Fruit fly (Drosophila melanogaster) whole organism, embryonic: ENCODE results near the gene Ir7g.

Experiments used
- Antp ChIP-seq: fragments of 200-800 bp; sonication (Bioruptor generic); optimal IDR thresholded peaks from 3 replicates; lab custom pipeline; 2016; ENCODE audit warnings: missing biosample characterization, missing genetic modification characterization
- Bdp1 ChIP-seq: fragments of 200-800 bp; sonication (Bioruptor generic); optimal IDR thresholded peaks from 3 replicates; lab custom pipeline; 2016; ENCODE audit warnings: missing biosample characterization, missing genetic modification characterization
- CG10959 ChIP-seq: fragments of 200-800 bp; sonication (Bioruptor generic); IDR thresholded peaks from 2 replicates; pipeline ENCODE4 v1.3.6; 2022; ENCODE audit warnings: missing biosample characterization, missing genetic modification characterization
- CG11723 ChIP-seq: fragments of 200-800 bp; sonication (Bioruptor generic); optimal IDR thresholded peaks from 2 replicates; lab custom pipeline; 2017; ENCODE audit warnings: missing biosample characterization, mild to moderate bottlenecking, missing genetic modification characterization
- CG12391 ChIP-seq: fragments of 200-800 bp; sonication (Bioruptor generic); optimal IDR thresholded peaks from 3 replicates; lab custom pipeline; 2018; ENCODE audit warnings: missing biosample characterization, mild to moderate bottlenecking, missing genetic modification characterization, moderate library complexity
- CG12659 ChIP-seq: fragments of 200-800 bp; sonication (Bioruptor generic); optimal IDR thresholded peaks from 3 replicates; lab custom pipeline; 2017; ENCODE audit warnings: mild to moderate bottlenecking, missing biosample characterization, missing genetic modification reagents, missing genetic modification characterization
- CG13424 ChIP-seq: fragments of 200-800 bp; sonication (Bioruptor generic); optimal IDR thresholded peaks from 2 replicates; lab custom pipeline; 2019; ENCODE audit warnings: missing biosample characterization, mild to moderate bottlenecking, missing genetic modification characterization, moderate library complexity
- CG17568 ChIP-seq: fragments of 200-800 bp; sonication (Bioruptor generic); optimal IDR thresholded peaks from 2 replicates; lab custom pipeline; 2018; ENCODE audit warnings: missing biosample characterization, mild to moderate bottlenecking, missing genetic modification characterization, moderate library complexity
- CG30431 ChIP-seq: fragments of 200-800 bp; sonication (Bioruptor generic); optimal IDR thresholded peaks from 2 replicates; lab custom pipeline; 2017; ENCODE audit warnings: missing biosample characterization, missing genetic modification characterization
- CG31224 ChIP-seq: fragments of 200-800 bp; sonication (Bioruptor generic); IDR thresholded peaks from 2 replicates; pipeline ENCODE4 v1.3.6; 2022; ENCODE audit warnings: missing biosample characterization, missing genetic modification characterization
- CG31441 ChIP-seq: fragments of 200-800 bp; sonication (Bioruptor generic); IDR thresholded peaks from 2 replicates; pipeline ENCODE4 v1.3.6; 2022; ENCODE audit warnings: missing biosample characterization, missing genetic modification characterization
- CG3281 ChIP-seq: fragments of 200-800 bp; sonication (Bioruptor generic); optimal IDR thresholded peaks from 3 replicates; lab custom pipeline; 2017; ENCODE audit warnings: missing biosample characterization, mild to moderate bottlenecking, missing genetic modification characterization
- CG3726 ChIP-seq: fragments of 200-800 bp; sonication (Bioruptor generic); IDR thresholded peaks from 3 replicates; pipeline ENCODE4, ENCODE4 v1.3.6; 2022; ENCODE audit warnings: missing biosample characterization, missing genetic modification characterization
- CG4617 ChIP-seq: fragments of 200-800 bp; sonication (Bioruptor generic); optimal IDR thresholded peaks from 3 replicates; lab custom pipeline; 2016; ENCODE audit warnings: missing biosample characterization, missing genetic modification characterization, borderline replicate concordance
- CG6175 ChIP-seq: fragments of 200-800 bp; sonication (Bioruptor generic); IDR thresholded peaks from 3 replicates; pipeline ENCODE4 v1.3.6; 2022; ENCODE audit warnings: missing biosample characterization, missing genetic modification characterization
- CG6689 ChIP-seq: fragments of 200-800 bp; sonication (Bioruptor generic); IDR thresholded peaks from 2 replicates; pipeline ENCODE4 v1.3.6; 2022; ENCODE audit warnings: missing biosample characterization, missing genetic modification characterization
- Camta ChIP-seq: fragments of 200-800 bp; sonication (Bioruptor generic); optimal IDR thresholded peaks from 2 replicates; lab custom pipeline; 2016; ENCODE audit warnings: missing biosample characterization, missing genetic modification characterization
- CkIIα-i1 ChIP-seq: fragments of 200-800 bp; sonication (Bioruptor generic); IDR thresholded peaks from 2 replicates; pipeline ENCODE4 v1.3.6; 2022; ENCODE audit warnings: missing biosample characterization, missing genetic modification characterization
- CrebB ChIP-seq: fragments of 200-800 bp; sonication (Bioruptor generic); optimal IDR thresholded peaks from 3 replicates; lab custom pipeline; 2018; ENCODE audit warnings: missing biosample characterization, mild to moderate bottlenecking, missing genetic modification characterization
- D19B ChIP-seq: fragments of 200-800 bp; sonication (Bioruptor generic); optimal IDR thresholded peaks from 2 replicates; lab custom pipeline; 2017; ENCODE audit warnings: missing biosample characterization, mild to moderate bottlenecking, missing genetic modification characterization
- Dip2 ChIP-seq: fragments of 200-800 bp; sonication (Bioruptor generic); IDR thresholded peaks from 2 replicates; pipeline ENCODE4 v1.3.6; 2022; ENCODE audit warnings: missing biosample characterization, missing genetic modification characterization
- E2f2 ChIP-seq: fragments of 200-800 bp; sonication (Bioruptor generic); IDR thresholded peaks from 2 replicates; pipeline ENCODE4 v1.3.6; 2022; ENCODE audit warnings: missing biosample characterization, missing genetic modification characterization
- Eip74EF ChIP-seq, 2 experiments: fragments of 200-800 bp in 1 of 2; fragments of >200 bp in 1 of 2; sonication (Bioruptor generic) in 1 of 2; optimal IDR thresholded peaks; 2 replicates each; lab custom pipeline; 2017 to 2019; ENCODE audit warnings: missing biosample characterization in 2 of 2, missing genetic modification characterization in 2 of 2, mild to moderate bottlenecking in 1 of 2, moderate library complexity in 1 of 2
- Elba2 ChIP-seq: fragments of 200-800 bp; sonication (Bioruptor generic); optimal IDR thresholded peaks from 3 replicates; lab custom pipeline; 2016; ENCODE audit warnings: missing biosample characterization, missing genetic modification characterization
- Fer3 ChIP-seq: fragments of 200-800 bp; sonication (Bioruptor generic); optimal IDR thresholded peaks from 2 replicates; lab custom pipeline; 2018; ENCODE audit warnings: missing biosample characterization, mild to moderate bottlenecking, missing genetic modification characterization, moderate library complexity
- HLH54F ChIP-seq: fragments of 200-800 bp; sonication (Bioruptor generic); optimal IDR thresholded peaks from 3 replicates; lab custom pipeline; 2016; ENCODE audit warnings: missing biosample characterization, missing genetic modification characterization
- Hmr ChIP-seq: fragments of 200-800 bp; sonication (Bioruptor generic); optimal IDR thresholded peaks from 3 replicates; lab custom pipeline; 2017; ENCODE audit warnings: mild to moderate bottlenecking, missing biosample characterization, missing genetic modification reagents, missing genetic modification characterization
- Pdp1 ChIP-seq, 2 experiments: fragments of 200-800 bp; sonication (Bioruptor generic); optimal IDR thresholded peaks; 3 replicates each; lab custom pipeline; 2016; ENCODE audit warnings: missing biosample characterization in 2 of 2, missing genetic modification characterization in 2 of 2, mild to moderate bottlenecking in 1 of 2, moderate library complexity in 1 of 2
- Rx ChIP-seq: fragments of 200-800 bp; sonication (Bioruptor generic); IDR thresholded peaks from 2 replicates; pipeline ENCODE4 v1.3.6; 2022; ENCODE audit warnings: missing biosample characterization, missing genetic modification characterization
- Sin3A ChIP-seq: fragments of >200 bp; optimal IDR thresholded peaks from 2 replicates; lab custom pipeline; 2018
- Trl ChIP-seq, 3 experiments: fragments of >200 bp in 2 of 3; fragments of 200-800 bp in 1 of 3; sonication (Bioruptor generic) in 1 of 3; optimal IDR thresholded peaks; 2 replicates in 1 of 3; 3 replicates in 2 of 3; lab custom pipeline; 2016 to 2017; ENCODE audit warnings: missing biosample characterization in 1 of 3, missing genetic modification characterization in 1 of 3
- Vsx1 ChIP-seq: fragments of 200-800 bp; sonication (Bioruptor generic); optimal IDR thresholded peaks from 2 replicates; lab custom pipeline; 2017; ENCODE audit warnings: missing biosample characterization, mild to moderate bottlenecking, missing genetic modification characterization, missing genetic modification reagents
- dm ChIP-seq: fragments of 200-800 bp; sonication (Bioruptor generic); optimal IDR thresholded peaks from 3 replicates; lab custom pipeline; 2016; ENCODE audit warnings: missing biosample characterization, missing genetic modification characterization
- dmrt11E ChIP-seq: fragments of 200-800 bp; sonication (Bioruptor generic); optimal IDR thresholded peaks from 3 replicates; lab custom pipeline; 2018; ENCODE audit warnings: missing biosample characterization, mild to moderate bottlenecking, missing genetic modification characterization, moderate library complexity
- gem ChIP-seq: fragments of 200-800 bp; sonication (Bioruptor generic); optimal IDR thresholded peaks from 2 replicates; lab custom pipeline; 2019; ENCODE audit warnings: missing biosample characterization, mild to moderate bottlenecking, missing genetic modification characterization, moderate library complexity
- gfzf ChIP-seq: fragments of 200-800 bp; sonication (Bioruptor generic); optimal IDR thresholded peaks from 2 replicates; lab custom pipeline; 2016; ENCODE audit warnings: missing biosample characterization, mild to moderate bottlenecking, missing genetic modification characterization, moderate library complexity
- knrl ChIP-seq: fragments of 200-800 bp; sonication (Bioruptor generic); IDR thresholded peaks from 3 replicates; pipeline ENCODE4 v1.3.6; 2022; ENCODE audit warnings: missing biosample characterization, missing genetic modification characterization; ENCODE audit not compliant: partially characterized antibody
- lab ChIP-seq: fragments of 200-800 bp; sonication (Bioruptor generic); optimal IDR thresholded peaks from 3 replicates; lab custom pipeline; 2017; ENCODE audit warnings: missing biosample characterization, missing genetic modification characterization, mild to moderate bottlenecking, moderate library complexity, missing genetic modification reagents
- mam ChIP-seq: fragments of 200-800 bp; sonication (Bioruptor generic); optimal IDR thresholded peaks from 3 replicates; lab custom pipeline; 2016; ENCODE audit warnings: missing biosample characterization, missing genetic modification characterization
- nmo ChIP-seq: fragments of 200-800 bp; sonication (Bioruptor generic); optimal IDR thresholded peaks from 2 replicates; lab custom pipeline; 2018; ENCODE audit warnings: missing biosample characterization, mild to moderate bottlenecking, missing genetic modification characterization, moderate library complexity
- pho ChIP-seq: fragments of 200-800 bp; sonication (Bioruptor generic); optimal IDR thresholded peaks from 2 replicates; lab custom pipeline; 2016; ENCODE audit warnings: missing biosample characterization, missing genetic modification characterization
- psq ChIP-seq: fragments of 200-800 bp; sonication (Bioruptor generic); optimal IDR thresholded peaks from 2 replicates; lab custom pipeline; 2017; ENCODE audit warnings: missing biosample characterization, missing genetic modification characterization
- ranshi ChIP-seq: fragments of 200-800 bp; sonication (Bioruptor generic); IDR thresholded peaks from 2 replicates; pipeline ENCODE4 v1.3.6; 2022; ENCODE audit warnings: missing biosample characterization, missing genetic modification characterization
- sens ChIP-seq: fragments of 200-800 bp; sonication (Bioruptor generic); peaks from one replicate; lab custom pipeline; 2016; ENCODE audit warnings: missing biosample characterization, missing genetic modification characterization
- sqz ChIP-seq: fragments of 200-800 bp; sonication (Bioruptor generic); optimal IDR thresholded peaks from 3 replicates; lab custom pipeline; 2018; ENCODE audit warnings: missing biosample characterization, mild to moderate bottlenecking, missing genetic modification characterization
- trem ChIP-seq: fragments of 200-800 bp; optimal IDR thresholded peaks from 3 replicates; lab custom pipeline; 2019; ENCODE audit warnings: missing biosample characterization, mild to moderate bottlenecking, missing genetic modification characterization, moderate library complexity
- twi ChIP-seq: fragments of 200-800 bp; optimal IDR thresholded peaks from 2 replicates; lab custom pipeline; 2019; ENCODE audit warnings: missing biosample characterization, mild to moderate bottlenecking, missing genetic modification characterization, moderate library complexity
- unc-4 ChIP-seq: fragments of 200-800 bp; sonication (Bioruptor generic); IDR thresholded peaks from 2 replicates; pipeline ENCODE4 v1.3.6; 2022; ENCODE audit warnings: missing biosample characterization, missing genetic modification characterization; ENCODE audit not compliant: partially characterized antibody
- wor ChIP-seq: fragments of 200-800 bp; sonication (Bioruptor generic); IDR thresholded peaks from 2 replicates; pipeline ENCODE4 v1.3.6; 2022; ENCODE audit warnings: missing biosample characterization, missing genetic modification characterization

Ir7g gene

DNA sequence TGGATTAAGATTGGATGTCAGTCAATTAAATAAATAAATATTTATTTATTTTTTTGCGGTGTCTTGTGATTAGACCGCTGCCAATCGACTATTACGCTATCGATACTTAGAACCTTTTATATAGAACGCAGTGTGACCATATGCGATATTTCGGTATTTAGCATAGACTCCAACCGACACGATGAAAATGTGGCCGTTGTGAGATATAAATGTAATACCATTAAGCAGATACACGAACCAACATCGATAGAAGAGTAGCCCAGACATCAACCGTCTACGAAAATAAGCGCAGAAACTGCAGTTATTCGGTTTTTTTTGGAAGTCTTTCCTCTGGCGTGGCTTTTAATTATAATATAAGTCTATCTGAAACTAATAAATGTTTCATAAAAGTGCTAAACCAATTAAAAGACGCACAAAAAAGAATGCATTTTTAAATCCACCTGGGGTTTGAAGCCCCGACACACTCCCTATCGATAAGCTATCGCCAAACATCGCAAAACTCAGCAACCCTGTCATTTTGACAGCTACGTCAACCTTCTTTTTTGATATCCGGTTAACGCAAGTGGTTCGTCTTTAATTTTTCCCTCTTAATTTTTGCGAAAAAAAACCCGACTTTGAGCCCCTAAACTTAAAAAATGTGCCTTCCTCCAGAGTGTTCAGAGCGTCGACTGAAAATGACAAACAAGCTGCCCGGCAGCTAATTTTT lies 48.9 kb downstream of the Ir7g start, which contains the start of the genes Dhdds and RpS14a (continued):
- TF ChIP-seq sens (GFP tag; lab: Kevin White, UChicago) (peak; percentile 89), Pdp1 (GFP tag; optimal IDR thresholded peaks at IDR 0.05; lab: Kevin White, UChicago) (peak; percentile 28 to 48), nmo (GFP tag; lab: Kevin White, UChicago) (peak; percentile 84), dm (peak; percentile 60), CG4617 (GFP tag; lab: Kevin White, UChicago) (peak; percentile 6), dmrt11E (tag; lab: Kevin White, UChicago) (peak; percentile 54), HLH54F (GFP tag; lab: Kevin White, UChicago) (peak; percentile 51), ranshi (GFP tag; lab: Robert Waterston, UW) (peak; percentile 8; the same call in 1 of the 2 replicates), pho (GFP tag; lab: Kevin White, UChicago) (peak; percentile 35), CG10959 (GFP tag; lab: Robert Waterston, UW) (no peak), CG30431 (GFP tag; lab: Kevin White, UChicago) (peak; percentile 20), knrl (peak; percentile 89), Sin3A (lab: Kevin White, UChicago) (peak; percentile 100), trem (tag; lab: Kevin White, UChicago) (peak; percentile 74), Vsx1 (GFP tag; lab: Kevin White, UChicago) (peak; percentile 54), CG13424 (tag; lab: Kevin White, UChicago) (peak; percentile 15), Trl (optimal IDR thresholded peaks at IDR 0.05; lab: Kevin White, UChicago) (no peak), Trl (GFP tag; optimal IDR thresholded peaks at IDR 0.05; lab: Kevin White, UChicago) (peak; percentile 5), sqz (GFP tag; lab: Kevin White, UChicago) (peak; percentile 36), lab (GFP tag; lab: Kevin White, UChicago) (peak; percentile 80), CrebB (peak; percentile 52), unc-4 (GFP tag; lab: Robert Waterston, UW) (peak; percentile 71), twi (tag; lab: Kevin White, UChicago) (peak; percentile 16), CG11723 (peak; percentile 55), Bdp1 (GFP tag; lab: Kevin White, UChicago) (peak; percentile 24), CkIIα-i1 (no peak), CG3281 (GFP tag; lab: Kevin White, UChicago) (peak; percentile 62), gfzf (GFP tag; lab: Kevin White, UChicago) (peak; percentile 89), wor (GFP tag; lab: Robert Waterston, UW) (no peak), E2f2 (peak; percentile 58; the same call in 1 of the 2 replicates), psq (GFP tag; lab: Kevin White, UChicago) (no peak), gem (tag; lab: Kevin White, UChicago) (peak; percentile 36), Antp (GFP tag; lab: Kevin White, UChicago) (no peak), CG12659 (peak; percentile 86), Elba2 (GFP tag; lab: Kevin White, UChicago) (peak; percentile 25), Eip74EF (GFP tag; optimal IDR thresholded peaks at IDR 0.05; lab: Kevin White, UChicago) (peak in 1 of 2 experiments; percentile 34), Hmr (peak; percentile 83), Fer3 (tag; lab: Kevin White, UChicago) (peak; percentile 24), CG31224 (GFP tag; lab: Robert Waterston, UW) (peak; percentile 37; the same call in 1 of the 2 replicates), Camta (GFP tag; lab: Kevin White, UChicago) (peak; percentile 59), CG17568 (GFP tag; lab: Kevin White, UChicago) (peak; percentile 78), CG6175 (GFP tag; lab: Robert Waterston, UW) (no peak), Dip2 (GFP tag; lab: Robert Waterston, UW) (no peak), Rx (peak; percentile 11; the same call in 1 of the 2 replicates), CG3726 (GFP tag; lab: Robert Waterston, UW) (no peak), CG6689 (GFP tag; lab: Robert Waterston, UW) (no peak), CG12391 (tag; lab: Kevin White, UChicago) (peak; percentile 63), D19B (peak; percentile 47), mam (GFP tag; lab: Kevin White, UChicago) (peak; percentile 35), CG31441 (GFP tag; lab: Robert Waterston, UW) (peak; percentile 69; the same call in 1 of the 2 replicates)
